Fruit fly (Drosophila melanogaster): ENCODE measurements around the gene CG2211.

Gene CG2211

dm6 chr3L:1349942-1350923 lies 15.1 kb upstream of the CG2211 start (continued):
- TF ChIP-seq CG15601 (tag; optimal IDR thresholded peaks at IDR 0.05) (peak; percentile 7), seq (GFP tag; IDR thresholded peaks at IDR 0.05) (no peak), dan (GFP tag; IDR thresholded peaks at IDR 0.05) (no peak), ro (GFP tag; IDR thresholded peaks at IDR 0.05) (no peak), CG8388 (GFP tag; optimal IDR thresholded peaks at IDR 0.05) (no peak), CG30431 (GFP tag; optimal IDR thresholded peaks at IDR 0.05) (no peak), sug (tag; optimal IDR thresholded peaks at IDR 0.05) (peak; percentile 43), CG43689 (GFP tag; IDR thresholded peaks at IDR 0.05) (no peak), CG7786 (GFP tag; optimal IDR thresholded peaks at IDR 0.05) (peak; percentile 1), p53 (GFP tag; optimal IDR thresholded peaks at IDR 0.05) (no peak), CG8089 (GFP tag; optimal IDR thresholded peaks at IDR 0.05) (no peak), zfh2 (GFP tag; optimal IDR thresholded peaks at IDR 0.05) (peak; percentile 38), CG9876 (GFP tag; optimal IDR thresholded peaks at IDR 0.05) (no peak), crc (GFP tag; optimal IDR thresholded peaks at IDR 0.05) (peak; percentile 0), CG17912 (GFP tag; optimal IDR thresholded peaks at IDR 0.05) (no peak), CG11696 (GFP tag; IDR thresholded peaks at IDR 0.05) (no peak), phol (tag; optimal IDR thresholded peaks at IDR 0.05) (peak; percentile 68), ssp (GFP tag; IDR thresholded peaks at IDR 0.05) (peak; percentile 21; the same call in 1 of the 2 replicates), fd102C (GFP tag; optimal IDR thresholded peaks at IDR 0.05) (no peak), ranshi (GFP tag; IDR thresholded peaks at IDR 0.05) (peak; percentile 34), bab2 (GFP tag; optimal IDR thresholded peaks at IDR 0.05) (peak; percentile 13), CG11560 (tag; IDR thresholded peaks at IDR 0.05) (peak; percentile 97), ara (GFP tag; IDR thresholded peaks at IDR 0.05) (no peak), gem (tag; optimal IDR thresholded peaks at IDR 0.05) (peak; percentile 62), lab (GFP tag; optimal IDR thresholded peaks at IDR 0.05) (peak; percentile 44), CG9797 (GFP tag; optimal IDR thresholded peaks at IDR 0.05) (peak; percentile 49), pho (GFP tag; optimal IDR thresholded peaks at IDR 0.05) (peak; percentile 50), CG2889 (GFP tag; IDR thresholded peaks at IDR 0.05) (no peak), bowl (GFP tag; IDR thresholded peaks at IDR 0.05) (no peak), CG6813 (GFP tag; optimal IDR thresholded peaks at IDR 0.05) (no peak), otp (GFP tag; IDR thresholded peaks at IDR 0.05) (peak; percentile 10; the same call in 1 of the 3 replicates), jing (GFP tag; optimal IDR thresholded peaks at IDR 0.05) (no peak), CG8359 (GFP tag; optimal IDR thresholded peaks at IDR 0.05; ENCODE audit: borderline replicate concordance) (no peak), CG9817 (tag; optimal IDR thresholded peaks at IDR 0.05) (peak; percentile 19), bcd (GFP tag; optimal IDR thresholded peaks at IDR 0.05) (peak; percentile 19), BtbVII (GFP tag; optimal IDR thresholded peaks at IDR 0.05) (no peak), BEAF-32 (GFP tag; optimal IDR thresholded peaks at IDR 0.05) (peak; percentile 98), tio (GFP tag; optimal IDR thresholded peaks at IDR 0.05) (no peak), Gug (GFP tag; IDR thresholded peaks at IDR 0.05) (no peak; the same call in 3 of the 4 replicates), Awh (GFP tag; IDR thresholded peaks at IDR 0.05) (no peak), CG12659 (GFP tag; optimal IDR thresholded peaks at IDR 0.05) (peak; percentile 60), al (GFP tag; IDR thresholded peaks at IDR 0.05) (peak; percentile 19; the same call in 1 of the 2 replicates), CG14965 (GFP tag; optimal IDR thresholded peaks at IDR 0.05; ENCODE audit: borderline replicate concordance) (no peak), Bteb2 (GFP tag; optimal IDR thresholded peaks at IDR 0.05) (peak; percentile 7), sens (GFP tag) (peak; percentile 77), ERR (GFP tag; optimal IDR thresholded peaks at IDR 0.05) (no peak), CG9727 (GFP tag; optimal IDR thresholded peaks at IDR 0.05) (peak; percentile 35), Ets97D (GFP tag; optimal IDR thresholded peaks at IDR 0.05) (peak; percentile 42), Mad (GFP tag; optimal IDR thresholded peaks at IDR 0.05) (no peak)

All from whole organism, embryonic.